Worm (Caenorhabditis elegans) whole organism, L4 larva: ENCODE data around the gene nstp-4.

Experiments
- attf-4 ChIP-seq: sonication (generic microtip); optimal IDR thresholded peaks from 3 replicates; lab custom pipeline; 2017; ENCODE audit warnings: missing biosample characterization, missing genetic modification characterization
- nhr-11 ChIP-seq: fragments of 150-350 bp; optimal IDR thresholded peaks from 2 replicates; lab custom pipeline; 2014; ENCODE audit warnings: missing biosample characterization, missing genetic modification characterization
- unc-130 ChIP-seq: sonication (generic microtip); optimal IDR thresholded peaks from 2 replicates; lab custom pipeline; 2016; ENCODE audit warnings: missing genetic modification reagents, missing genetic modification characterization, missing compliant biosample characterization

ce11 chrII:354494-354893 is 34.1 kb upstream of the nstp-4 start:
- no peak for TF ChIP-seq nhr-11 (tag; lab: Kevin White, UChicago)
- TF ChIP-seq unc-130 (GFP tag; lab: Kevin White, UChicago) = no peak
- no peak for TF ChIP-seq attf-4
